Fruit fly (Drosophila melanogaster) whole organism, prepupa: ENCODE data around the gene mthl12.

ENCODE experiments used
- Blimp-1 ChIP-seq: fragments of 200-800 bp; sonication (Bioruptor generic); optimal IDR thresholded peaks from 3 replicates; lab custom pipeline; 2017; ENCODE audit warnings: missing biosample characterization, missing genetic modification characterization, mild to moderate bottlenecking, moderate library complexity, missing genetic modification reagents
- CG11902 ChIP-seq: fragments of 200-800 bp; sonication (Bioruptor generic); optimal IDR thresholded peaks from 3 replicates; lab custom pipeline; 2016; ENCODE audit warnings: missing biosample characterization, missing genetic modification characterization
- CG6163 ChIP-seq: fragments of 200-800 bp; sonication (Bioruptor generic); IDR thresholded peaks from 3 replicates; pipeline ENCODE4 v1.3.6; 2022; ENCODE audit warnings: missing biosample characterization, missing genetic modification characterization
- CG6792 ChIP-seq: fragments of 200-800 bp; sonication (Bioruptor generic); optimal IDR thresholded peaks from 3 replicates; lab custom pipeline; 2016; ENCODE audit warnings: missing biosample characterization, missing genetic modification characterization
- achi ChIP-seq: fragments of 200-800 bp; sonication (Bioruptor generic); optimal IDR thresholded peaks from 3 replicates; lab custom pipeline; 2016; ENCODE audit warnings: missing biosample characterization, missing genetic modification characterization

dm6 chr3R:13366561-13367518 is 13.4 kb downstream of the mthl12 start, which contains the start of gene Elp6:
- TF ChIP-seq CG6163 (GFP tag; lab: Robert Waterston, UW) = peak; percentile 73
- peak; percentile 85 for TF ChIP-seq achi (GFP tag; lab: Kevin White, UChicago)
- peak; percentile 75 for TF ChIP-seq CG11902 (GFP tag; lab: Kevin White, UChicago)
- TF ChIP-seq Blimp-1 (GFP tag; lab: Kevin White, UChicago) = peak; percentile 60
- TF ChIP-seq CG6792 (GFP tag; lab: Kevin White, UChicago) = peak; percentile 80
